Fruit fly (Drosophila melanogaster): ENCODE measurements around the gene mtgo.

mtgo gene

dm6 chr2L:16620384-16620908 is 75.6 kb downstream of the mtgo start (continued):
- TF ChIP-seq Ets96B (tag; optimal IDR thresholded peaks at IDR 0.05) (peak; percentile 68), Ets21C (GFP tag; optimal IDR thresholded peaks at IDR 0.05) (peak; percentile 74), OdsH (GFP tag; optimal IDR thresholded peaks at IDR 0.05) (peak; percentile 86), CG34406 (GFP tag; optimal IDR thresholded peaks at IDR 0.05) (peak; percentile 88), CG7368 (GFP tag; optimal IDR thresholded peaks at IDR 0.05) (peak; percentile 73), CG6276 (GFP tag; optimal IDR thresholded peaks at IDR 0.05) (peak; percentile 61), CG8319 (GFP tag; optimal IDR thresholded peaks at IDR 0.05) (peak; percentile 71), Sox14 (GFP tag; optimal IDR thresholded peaks at IDR 0.05) (peak; percentile 77), Eip93F (GFP tag; optimal IDR thresholded peaks at IDR 0.05) (no peak), CG15336 (GFP tag; IDR thresholded peaks at IDR 0.05) (peak; percentile 76), ss (GFP tag; optimal IDR thresholded peaks at IDR 0.05) (peak; percentile 40 to 69), salr (GFP tag; optimal IDR thresholded peaks at IDR 0.05) (peak; percentile 38 to 70), CG3032 (tag; optimal IDR thresholded peaks at IDR 0.05) (peak; percentile 76), cyc (GFP tag; optimal IDR thresholded peaks at IDR 0.05) (peak; percentile 95)

dm6 chr2L:16621460-16621859 is 76.6 kb downstream of the mtgo start:
- no peak for TF ChIP-seq Ets96B (tag; optimal IDR thresholded peaks at IDR 0.05)
- no peak for TF ChIP-seq CG6854 (GFP tag; optimal IDR thresholded peaks at IDR 0.05)
- no peak for TF ChIP-seq fkh (GFP tag; optimal IDR thresholded peaks at IDR 0.05)
- no peak for TF ChIP-seq CG11294 (GFP tag; IDR thresholded peaks at IDR 0.05)
- no peak for TF ChIP-seq CG31627 (GFP tag; optimal IDR thresholded peaks at IDR 0.05)
- TF ChIP-seq CG6276 (GFP tag; optimal IDR thresholded peaks at IDR 0.05) = no peak
- no peak for TF ChIP-seq Sox14 (GFP tag; optimal IDR thresholded peaks at IDR 0.05)
- no peak for TF ChIP-seq CG8119 (GFP tag; IDR thresholded peaks at IDR 0.05)
- no peak for TF ChIP-seq CG16779 (tag; optimal IDR thresholded peaks at IDR 0.05)

- no peak for TF ChIP-seq Eip75B (GFP tag; optimal IDR thresholded peaks at IDR 0.05)
- no peak for TF ChIP-seq spab (GFP tag; optimal IDR thresholded peaks at IDR 0.05)
- no peak for TF ChIP-seq CG7368 (GFP tag; optimal IDR thresholded peaks at IDR 0.05)
- TF ChIP-seq CG3032 (tag; optimal IDR thresholded peaks at IDR 0.05) = no peak
- TF ChIP-seq svp (GFP tag) = no peak
Observed at dm6 chr2L:16622162-16622561, 77.3 kb downstream of the mtgo start.

dm6 chr2L:16627948-16628347 is 83.1 kb downstream of the mtgo start:
- no peak for TF ChIP-seq salr (GFP tag; optimal IDR thresholded peaks at IDR 0.05)
- TF ChIP-seq cyc (GFP tag; optimal IDR thresholded peaks at IDR 0.05) = no peak
- TF ChIP-seq Sox14 (GFP tag; optimal IDR thresholded peaks at IDR 0.05) = no peak
- no peak for TF ChIP-seq Ets96B (tag; optimal IDR thresholded peaks at IDR 0.05)
- TF ChIP-seq vri (GFP tag; optimal IDR thresholded peaks at IDR 0.05) = no peak
- TF ChIP-seq fd59A (GFP tag; optimal IDR thresholded peaks at IDR 0.05) = no peak
- TF ChIP-seq ss (GFP tag; optimal IDR thresholded peaks at IDR 0.05) = no peak
- no peak for TF ChIP-seq dsx (GFP tag; optimal IDR thresholded peaks at IDR 0.05; ENCODE audit: poor library complexity, severe bottlenecking)
- TF ChIP-seq fkh (GFP tag; optimal IDR thresholded peaks at IDR 0.05) = no peak
- TF ChIP-seq pdm3 (GFP tag; optimal IDR thresholded peaks at IDR 0.05) = no peak
- TF ChIP-seq Smox (GFP tag; optimal IDR thresholded peaks at IDR 0.05) = no peak
- no peak for TF ChIP-seq CG11902 (GFP tag; optimal IDR thresholded peaks at IDR 0.05)
- no peak for TF ChIP-seq CG10669 (GFP tag; optimal IDR thresholded peaks at IDR 0.05)
- no peak for TF ChIP-seq CG6276 (GFP tag; optimal IDR thresholded peaks at IDR 0.05)
- TF ChIP-seq CG11762 (GFP tag; optimal IDR thresholded peaks at IDR 0.05; ENCODE audit: insufficient read depth) = no peak

- TF ChIP-seq CG15336 (GFP tag; IDR thresholded peaks at IDR 0.05) (no peak; the same call in none of the 2 replicates), Sox14 (GFP tag; optimal IDR thresholded peaks at IDR 0.05) (no peak), CG11762 (GFP tag; optimal IDR thresholded peaks at IDR 0.05; ENCODE audit: insufficient read depth) (no peak), Hr4 (GFP tag; optimal IDR thresholded peaks at IDR 0.05) (peak; percentile 54), Met (GFP tag; optimal IDR thresholded peaks at IDR 0.05) (no peak), CG11294 (GFP tag; IDR thresholded peaks at IDR 0.05) (no peak), CG8632 (GFP tag; optimal IDR thresholded peaks at IDR 0.05) (no peak), fd85E (GFP tag; optimal IDR thresholded peaks at IDR 0.05) (no peak), CG32006 (GFP tag; optimal IDR thresholded peaks at IDR 0.05) (peak; percentile 63), ss (GFP tag; optimal IDR thresholded peaks at IDR 0.05) (no peak), Gug (GFP tag; IDR thresholded peaks at IDR 0.05) (no peak; the same call in 1 of the 2 replicates), CG6854 (GFP tag; optimal IDR thresholded peaks at IDR 0.05) (no peak), lz (GFP tag; optimal IDR thresholded peaks at IDR 0.05) (no peak), dsx (GFP tag; optimal IDR thresholded peaks at IDR 0.05; ENCODE audit: poor library complexity, severe bottlenecking) (no peak), CG9139 (GFP tag; optimal IDR thresholded peaks at IDR 0.05) (no peak), Eip78C (GFP tag) (peak; percentile 80), Eip93F (GFP tag; optimal IDR thresholded peaks at IDR 0.05) (no peak), CG8119 (GFP tag; IDR thresholded peaks at IDR 0.05) (peak; percentile 62; the same call in 2 of the 3 replicates), vri (GFP tag; optimal IDR thresholded peaks at IDR 0.05) (no peak), Lpt (GFP tag; optimal IDR thresholded peaks at IDR 0.05) (peak; percentile 11), net (GFP tag; optimal IDR thresholded peaks at IDR 0.05) (peak; percentile 8)
Observed at dm6 chr2L:16629176-16629575, 84.4 kb downstream of the mtgo start.

Measured in whole organism, prepupa.